Fruit fly (Drosophila melanogaster): Measurements from ENCODE around the gene CG33278.
"Not testable (repeated sequence)": the region's sequence is repeated elsewhere in the genome, so short reads cannot be mapped to it uniquely, and the experiment has no call there.

The CG33278 gene

DNA sequence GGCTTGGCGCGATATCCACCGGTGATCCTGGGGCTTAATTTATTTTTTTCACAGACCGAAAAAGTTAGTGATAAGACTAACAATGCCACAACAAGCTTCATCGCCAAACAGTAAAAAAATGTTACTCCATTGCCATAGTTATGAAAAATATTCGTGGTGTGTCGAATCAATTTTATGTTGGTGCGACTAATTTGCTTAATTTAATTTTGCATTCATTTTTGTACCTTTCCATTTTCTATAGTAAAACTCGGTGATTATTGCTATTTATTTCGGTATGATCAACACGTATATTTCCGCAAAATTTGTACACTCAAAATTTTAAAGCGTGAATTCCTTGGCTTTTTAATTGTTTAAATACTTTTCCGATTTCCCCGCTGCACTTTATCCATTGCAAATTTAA is 10.0 kb upstream of the CG33278 start, which contains the start of gene sphinx2:
sphinx2 (minus strand) TSS at position 101 of the 400 bp plus-strand sequence.
- TF ChIP-seq Dll (optimal IDR thresholded peaks at IDR 0.05) (no peak), EcR (GFP tag; optimal IDR thresholded peaks at IDR 0.05) (no peak), pan (optimal IDR thresholded peaks at IDR 0.05) (no peak), CG8478 (optimal IDR thresholded peaks at IDR 0.05) (no peak), usp (GFP tag; optimal IDR thresholded peaks at IDR 0.05) (no peak), psq (optimal IDR thresholded peaks at IDR 0.05) (no peak)

DNA sequence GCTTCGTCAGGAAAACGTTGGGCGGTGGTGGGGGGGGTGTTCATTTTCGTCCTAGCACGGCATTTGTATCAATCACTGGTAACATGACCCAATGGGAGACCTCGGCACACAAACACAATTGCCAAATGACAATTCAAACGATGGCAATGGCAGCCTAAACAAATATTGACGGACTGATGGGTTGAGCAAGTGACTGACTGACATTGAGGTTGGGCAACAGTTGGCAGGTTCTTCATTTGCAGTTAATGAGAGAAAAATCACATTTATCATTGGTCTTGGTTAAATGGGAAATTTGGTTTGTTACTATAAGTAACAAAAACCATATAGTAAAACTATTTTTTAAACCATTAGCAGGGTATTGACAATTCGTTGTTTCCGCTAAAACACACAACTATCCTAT is 1.6 kb upstream of the CG33278 start:
- TF ChIP-seq EcR (GFP tag; optimal IDR thresholded peaks at IDR 0.05) (no peak), CG8478 (optimal IDR thresholded peaks at IDR 0.05) (no peak), Dll (optimal IDR thresholded peaks at IDR 0.05) (no peak), pan (optimal IDR thresholded peaks at IDR 0.05) (no peak), usp (GFP tag; optimal IDR thresholded peaks at IDR 0.05) (no peak), psq (optimal IDR thresholded peaks at IDR 0.05) (no peak)

DNA sequence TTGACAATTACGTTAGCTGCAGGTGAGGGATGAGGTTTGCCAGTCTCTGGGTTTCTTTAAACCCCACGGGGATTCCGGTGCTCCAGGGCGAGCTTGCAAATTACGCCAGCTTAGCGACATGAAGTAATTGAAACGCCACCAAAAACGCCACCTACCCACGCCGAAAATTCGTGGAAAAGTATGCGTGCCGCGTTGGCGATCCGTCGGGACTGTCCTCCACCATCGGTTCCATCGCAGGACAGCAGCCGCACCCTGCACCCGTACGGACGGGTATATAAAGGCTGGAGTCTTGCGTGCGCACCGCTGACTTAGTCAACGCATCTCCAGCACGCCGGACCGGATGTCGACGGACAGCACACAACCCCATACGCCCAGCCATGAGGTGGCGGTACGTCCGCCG is 5.2 kb downstream of the CG33278 start, which contains the start of gene ppk26:
ppk26 (plus strand) TSS at position 301 of the 400 bp plus-strand sequence.
- TF ChIP-seq pan (optimal IDR thresholded peaks at IDR 0.05) (no peak), EcR (GFP tag; optimal IDR thresholded peaks at IDR 0.05) (no peak), CG8478 (optimal IDR thresholded peaks at IDR 0.05) (no peak), usp (GFP tag; optimal IDR thresholded peaks at IDR 0.05) (no peak), psq (optimal IDR thresholded peaks at IDR 0.05) (no peak), Dll (optimal IDR thresholded peaks at IDR 0.05) (no peak)

DNA sequence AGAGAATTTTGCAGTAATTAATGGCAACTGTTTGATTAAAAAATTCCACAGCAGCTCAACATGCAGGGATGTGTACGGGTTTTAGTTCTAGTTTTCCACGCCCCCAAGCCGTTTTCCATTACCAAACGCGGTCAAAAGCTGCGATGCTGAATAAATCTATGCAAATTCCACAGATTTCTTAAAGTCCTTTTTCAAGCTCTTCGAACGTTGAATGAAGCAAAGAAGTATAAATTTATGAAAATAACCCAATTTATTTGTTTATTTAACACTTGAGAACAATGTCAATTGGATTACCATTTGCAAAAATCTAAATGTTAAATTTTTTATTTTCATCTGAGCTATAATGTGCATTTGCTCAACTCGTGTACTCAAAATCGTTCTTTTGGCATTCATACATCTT is 14.6 kb downstream of the CG33278 start, which contains the start of the genes CG42660, CG42661 and Tsp66A:
CG42660 (plus strand) TSS at position 301 of the 400 bp plus-strand sequence.
CG42661 (plus strand) TSS at position 301 of the 400 bp plus-strand sequence.
Tsp66A (plus strand) TSS at position 301 of the 400 bp plus-strand sequence.
- no peak for TF ChIP-seq Dll (optimal IDR thresholded peaks at IDR 0.05)
- no peak for TF ChIP-seq usp (GFP tag; optimal IDR thresholded peaks at IDR 0.05)
- no peak for TF ChIP-seq pan (optimal IDR thresholded peaks at IDR 0.05)
- no peak for TF ChIP-seq psq (optimal IDR thresholded peaks at IDR 0.05)
- TF ChIP-seq EcR (GFP tag; optimal IDR thresholded peaks at IDR 0.05): no peak
- TF ChIP-seq CG8478 (optimal IDR thresholded peaks at IDR 0.05): no peak

DNA sequence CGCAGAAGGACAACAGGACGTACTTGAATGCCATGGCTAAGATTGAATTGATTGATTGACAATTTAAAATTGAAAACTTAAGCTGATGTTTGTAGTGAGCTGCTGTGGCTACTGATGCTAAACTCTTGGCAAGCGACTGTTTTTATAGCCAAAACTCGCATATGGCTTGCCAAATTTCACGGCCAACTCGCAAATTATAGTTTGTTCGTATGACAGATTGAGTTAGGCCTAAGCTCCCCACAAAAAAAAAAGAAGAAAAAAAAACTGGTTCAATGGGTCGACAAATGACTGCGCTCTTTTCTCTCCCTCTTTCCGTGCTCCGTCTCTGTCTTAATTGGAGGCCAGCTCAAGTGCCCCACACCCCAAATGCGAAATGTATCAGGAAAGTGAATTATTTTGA is 19.5 kb downstream of the CG33278 start, which contains the start of gene CG8543:
CG8543 (minus strand) TSS at position 101 of the 400 bp plus-strand sequence.
- no peak for TF ChIP-seq pan (optimal IDR thresholded peaks at IDR 0.05)
- TF ChIP-seq Dll (optimal IDR thresholded peaks at IDR 0.05): no peak
- no peak for TF ChIP-seq psq (optimal IDR thresholded peaks at IDR 0.05)
- TF ChIP-seq CG8478 (optimal IDR thresholded peaks at IDR 0.05): no peak
- no peak for TF ChIP-seq usp (GFP tag; optimal IDR thresholded peaks at IDR 0.05)
- no peak for TF ChIP-seq EcR (GFP tag; optimal IDR thresholded peaks at IDR 0.05)

DNA sequence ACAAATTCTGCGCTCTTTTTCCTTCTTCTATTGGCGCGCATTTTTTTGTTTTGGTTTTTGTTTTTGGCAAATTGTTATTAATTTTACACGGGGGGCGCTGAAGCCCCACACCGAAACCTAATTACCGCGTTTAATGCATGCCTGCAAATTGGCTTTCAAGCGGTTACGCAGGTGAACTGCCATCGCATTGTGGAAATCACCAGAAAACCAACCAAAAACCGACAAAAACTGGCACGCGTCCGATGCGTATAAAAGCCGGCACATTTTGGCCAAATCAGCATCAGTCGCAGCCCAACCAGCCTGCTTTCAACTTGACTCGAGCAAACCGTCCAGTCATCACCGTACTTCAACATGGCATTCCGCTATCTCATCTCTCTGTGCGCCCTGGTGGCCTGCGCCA is 20.6 kb downstream of the CG33278 start, which contains the start of gene CG8541:
CG8541 (plus strand) TSS at position 301 of the 400 bp plus-strand sequence.
- TF ChIP-seq CG8478 (optimal IDR thresholded peaks at IDR 0.05) (no peak), Dll (optimal IDR thresholded peaks at IDR 0.05) (no peak), EcR (GFP tag; optimal IDR thresholded peaks at IDR 0.05) (no peak)

DNA sequence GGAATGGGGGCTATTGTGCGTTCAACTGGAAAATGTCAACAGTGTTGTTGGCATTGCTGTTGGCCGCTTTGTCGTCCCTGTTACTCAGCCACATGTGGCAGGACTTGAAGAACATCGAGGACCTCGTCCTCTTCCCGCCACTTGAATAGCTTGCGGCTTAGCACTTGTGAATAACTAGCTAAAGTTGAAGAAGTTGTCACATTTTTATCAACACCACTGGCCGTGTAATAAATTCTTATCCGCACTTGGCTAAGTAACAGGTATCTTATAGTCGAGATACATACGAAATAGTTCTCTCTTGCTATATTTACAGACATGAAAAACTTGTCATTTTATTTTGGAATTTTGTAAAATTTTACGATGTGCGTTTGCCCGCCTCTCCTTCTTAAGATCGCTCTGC is 24.6 kb downstream of the CG33278 start, which contains the start of gene CG43292:
CG43292 (plus strand) TSS at position 301 of the 400 bp plus-strand sequence.
- TF ChIP-seq usp (GFP tag; optimal IDR thresholded peaks at IDR 0.05): no peak
- TF ChIP-seq CG8478 (optimal IDR thresholded peaks at IDR 0.05): no peak
- no peak for TF ChIP-seq pan (optimal IDR thresholded peaks at IDR 0.05)
- no peak for TF ChIP-seq Dll (optimal IDR thresholded peaks at IDR 0.05)
- no peak for TF ChIP-seq psq (optimal IDR thresholded peaks at IDR 0.05)
- TF ChIP-seq EcR (GFP tag; optimal IDR thresholded peaks at IDR 0.05): no peak

DNA sequence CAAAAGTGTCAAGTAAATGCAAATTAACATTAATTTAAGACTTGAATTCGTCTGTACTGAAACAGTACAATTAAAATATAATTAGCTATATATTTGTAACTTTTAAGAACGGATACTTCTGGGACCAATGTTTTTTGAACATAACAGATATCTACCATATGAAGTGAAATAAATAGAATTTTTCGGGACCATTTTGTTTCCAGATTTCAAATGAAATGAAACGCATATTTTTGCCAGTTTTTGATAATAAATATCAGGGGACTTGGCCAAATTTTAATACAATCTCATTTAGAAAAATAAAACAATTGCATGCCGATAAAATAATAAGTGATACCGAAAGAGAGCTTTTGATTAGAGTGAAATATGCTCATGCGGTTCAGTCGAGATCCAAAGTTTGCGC is 35.0 kb downstream of the CG33278 start, which contains the start of gene mthl6:
mthl6 (plus strand) TSS at position 301 of the 400 bp plus-strand sequence.
- TF ChIP-seq pan (optimal IDR thresholded peaks at IDR 0.05) (no peak), CG8478 (optimal IDR thresholded peaks at IDR 0.05) (no peak), usp (GFP tag; optimal IDR thresholded peaks at IDR 0.05) (no peak), psq (optimal IDR thresholded peaks at IDR 0.05) (no peak), Dll (optimal IDR thresholded peaks at IDR 0.05) (no peak), EcR (GFP tag; optimal IDR thresholded peaks at IDR 0.05) (no peak)

DNA sequence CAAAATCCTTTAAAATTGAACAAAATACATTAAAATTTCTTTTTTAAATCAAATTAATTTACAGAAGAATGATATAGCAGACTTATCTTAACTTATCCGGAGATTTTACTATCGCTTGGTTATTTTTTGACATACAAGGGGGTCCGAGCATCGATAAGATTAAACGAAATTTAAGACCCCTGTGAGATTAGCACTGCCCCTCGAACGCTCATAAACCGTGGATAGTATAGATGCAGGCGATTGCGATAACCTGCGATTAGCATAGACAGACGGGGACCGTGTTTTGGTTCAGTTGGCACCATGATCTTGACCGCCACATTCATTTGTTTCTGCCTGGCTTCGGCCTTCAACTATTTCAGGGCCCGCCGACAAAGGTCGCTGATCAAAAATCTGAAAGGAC is 40.9 kb downstream of the CG33278 start, which contains the start of gene Cyp316a1:
Cyp316a1 (plus strand) TSS at position 301 of the 400 bp plus-strand sequence.
- no peak for TF ChIP-seq EcR (GFP tag; optimal IDR thresholded peaks at IDR 0.05)
- TF ChIP-seq Dll (optimal IDR thresholded peaks at IDR 0.05): no peak
- no peak for TF ChIP-seq CG8478 (optimal IDR thresholded peaks at IDR 0.05)

DNA sequence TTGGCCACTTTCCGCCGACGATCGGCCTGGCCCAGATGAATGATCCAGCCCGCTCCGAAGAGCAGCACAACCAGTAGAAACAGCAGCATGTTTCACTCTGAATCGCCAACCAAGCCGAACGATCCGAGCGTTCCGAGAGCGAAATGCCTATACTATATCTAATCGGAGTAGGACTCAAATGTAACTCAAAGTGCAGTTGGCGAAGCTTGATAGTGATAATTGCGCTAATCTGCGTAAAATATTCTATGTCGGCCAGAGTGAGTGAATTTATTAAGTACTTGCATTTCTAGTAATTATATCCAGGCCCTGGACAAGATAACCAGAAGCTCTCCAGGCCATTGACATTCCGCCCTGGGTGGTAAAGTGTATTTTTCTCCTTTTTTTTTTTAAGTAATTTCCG is 45.4 kb downstream of the CG33278 start, which contains the start of gene Cyp4d8:
Cyp4d8 (minus strand) TSS at position 101 of the 400 bp plus-strand sequence.
- TF ChIP-seq CG8478 (optimal IDR thresholded peaks at IDR 0.05) (no peak), pan (optimal IDR thresholded peaks at IDR 0.05) (no peak), psq (optimal IDR thresholded peaks at IDR 0.05) (no peak)

DNA sequence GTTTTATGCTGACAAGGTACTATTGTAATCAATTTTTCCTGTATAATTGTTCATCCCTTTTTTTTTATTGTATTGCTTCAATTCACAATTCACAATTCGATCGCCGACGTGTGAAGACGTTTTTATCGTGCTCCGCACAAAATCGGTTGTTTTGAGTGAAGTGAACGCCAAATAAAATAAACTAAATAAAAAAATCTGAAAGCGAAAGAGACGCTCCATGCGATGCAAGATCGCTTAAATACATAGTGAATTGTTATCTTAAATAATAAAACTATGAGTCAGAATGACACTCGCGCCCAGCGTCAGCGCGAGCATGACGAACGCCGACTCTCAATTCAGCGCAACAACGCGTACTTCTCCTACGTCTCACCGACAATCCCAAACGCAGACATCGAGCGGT is 48.1 kb downstream of the CG33278 start, which contains the start of gene CG8539:
CG8539 (minus strand) TSS at position 101 of the 400 bp plus-strand sequence.
- not testable (repeated sequence) for TF ChIP-seq usp (GFP tag; optimal IDR thresholded peaks at IDR 0.05); pan (optimal IDR thresholded peaks at IDR 0.05); EcR (GFP tag; optimal IDR thresholded peaks at IDR 0.05)

Data from whole organism.